Fruit fly (Drosophila melanogaster): ENCODE results near the gene yellow-f2.

The yellow-f2 gene

dm6 chr3R:13015811-13016766, 21.1 kb upstream of the yellow-f2 start:
- TF ChIP-seq noc (tag; optimal IDR thresholded peaks at IDR 0.05) = peak; percentile 21

- TF ChIP-seq noc (tag; optimal IDR thresholded peaks at IDR 0.05) = no peak
Observed at dm6 chr3R:13015402-13015801, 20.5 kb upstream of the yellow-f2 start.

- peak; percentile 31 for TF ChIP-seq noc (tag; optimal IDR thresholded peaks at IDR 0.05)
Observed at dm6 chr3R:13014168-13014881, 19.4 kb upstream of the yellow-f2 start.

dm6 chr3R:13012990-13013389, 18.0 kb upstream of the yellow-f2 start:
- TF ChIP-seq noc (tag; optimal IDR thresholded peaks at IDR 0.05) = no peak

dm6 chr3R:13012351-13012750, 17.4 kb upstream of the yellow-f2 start:
- TF ChIP-seq noc (tag; optimal IDR thresholded peaks at IDR 0.05) = peak; percentile 76

- TF ChIP-seq noc (tag; optimal IDR thresholded peaks at IDR 0.05) = no peak
Observed at dm6 chr3R:13011621-13011963, 16.6 kb upstream of the yellow-f2 start, which contains the start of gene CtBP. Gene CtBP, plus strand, starts transcription at chr3R:13011649.

- no peak for TF ChIP-seq noc (tag; optimal IDR thresholded peaks at IDR 0.05)
Observed at dm6 chr3R:13010905-13011620, 16.1 kb upstream of the yellow-f2 start, which contains the start of gene CG8031. Gene CG8031, minus strand, starts transcription at chr3R:13011310.

- no peak for TF ChIP-seq noc (tag; optimal IDR thresholded peaks at IDR 0.05)
Observed at dm6 chr3R:13009595-13009994, 14.6 kb upstream of the yellow-f2 start, which contains the start of gene CG11656. Gene CG11656, plus strand, starts transcription at chr3R:13009895.

- no peak for TF ChIP-seq noc (tag; optimal IDR thresholded peaks at IDR 0.05)
Observed at dm6 chr3R:12998234-12998591, 3.3 kb upstream of the yellow-f2 start.

- TF ChIP-seq noc (tag; optimal IDR thresholded peaks at IDR 0.05) = no peak
Observed at dm6 chr3R:12997550-12998233, 2.7 kb upstream of the yellow-f2 start, which contains the start of the genes CG17327, CG44194 and CG7518. Gene CG17327, minus strand, starts transcription at chr3R:12997726. Gene CG44194, minus strand, starts transcription at chr3R:12997726. Gene CG7518, plus strand, starts transcription at chr3R:12998089.

- TF ChIP-seq noc (tag; optimal IDR thresholded peaks at IDR 0.05) = no peak
Observed at dm6 chr3R:12995522-12995921, 575 bp upstream of the yellow-f2 start, which contains the start of gene CG7488. Gene CG7488, plus strand, starts transcription at chr3R:12995620.

dm6 chr3R:12993018-12993417, 1.9 kb downstream of the yellow-f2 start, which contains the start of gene yellow-f:
Gene yellow-f, minus strand, starts transcription at chr3R:12993201.
- TF ChIP-seq noc (tag; optimal IDR thresholded peaks at IDR 0.05) = no peak

dm6 chr3R:12988411-12988810, 6.5 kb downstream of the yellow-f2 start, which contains the start of gene CG14383:
Gene CG14383, minus strand, starts transcription at chr3R:12988511.
- no peak for TF ChIP-seq noc (tag; optimal IDR thresholded peaks at IDR 0.05)

dm6 chr3R:12985828-12986530, 9.0 kb downstream of the yellow-f2 start, which contains the start of gene CG31342:
Gene CG31342, plus strand, starts transcription at chr3R:12986041.
- TF ChIP-seq noc (tag; optimal IDR thresholded peaks at IDR 0.05) = no peak
